Worm (Caenorhabditis elegans): ENCODE data around the gene rgs-1.

DNA sequence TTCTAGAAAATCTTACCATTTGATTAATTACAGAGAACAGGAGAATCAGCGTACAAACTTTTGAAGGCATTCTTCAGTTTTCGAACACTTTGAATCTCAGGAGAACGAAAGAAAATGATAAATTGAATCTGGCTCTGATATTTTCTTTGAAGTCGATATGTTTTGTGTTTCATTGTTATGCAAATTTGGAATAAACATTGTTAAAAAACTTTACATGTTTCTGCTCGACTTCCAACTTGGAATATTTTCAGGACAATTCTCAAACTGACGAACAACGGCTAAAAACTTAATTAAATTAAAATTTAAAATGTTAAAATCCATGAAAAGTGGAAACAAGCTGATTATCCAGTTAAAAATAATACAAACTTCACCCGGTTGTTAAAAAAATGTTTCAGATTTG, 28.0 kb downstream of the rgs-1 start, which contains the start of gene C05B5.1:
- no peak for TF ChIP-seq ama-1 (optimal IDR thresholded peaks at IDR 0.05)
- TF ChIP-seq ahr-1 (tag; optimal IDR thresholded peaks at IDR 0.05), result no peak
- no peak for TF ChIP-seq C38D4.7 (GFP tag; optimal IDR thresholded peaks at IDR 0.05)
- no peak for TF ChIP-seq pax-1 (tag; optimal IDR thresholded peaks at IDR 0.05)
- TF ChIP-seq hlh-15 (tag; optimal IDR thresholded peaks at IDR 0.05), result no peak
- no peak for TF ChIP-seq che-1 (tag; optimal IDR thresholded peaks at IDR 0.05)
- no peak for TF ChIP-seq C08G9.2 (tag; optimal IDR thresholded peaks at IDR 0.05)
- TF ChIP-seq elt-2 (tag; optimal IDR thresholded peaks at IDR 0.05), result no peak
- no peak for TF ChIP-seq nfya-1 (tag; optimal IDR thresholded peaks at IDR 0.05)
- no peak for TF ChIP-seq lin-11 (tag; optimal IDR thresholded peaks at IDR 0.05)
